Worm (Caenorhabditis elegans) whole organism, young adult: ENCODE data around the gene C18D11.7.
A peak's percentile ranks its signal among the peaks of the same experiment; 100 is the strongest.

Experiments used
- F23B12.7 ChIP-seq: sonication (generic microtip); optimal IDR thresholded peaks from 2 replicates; lab custom pipeline; 2017; ENCODE audit warnings: missing genetic modification characterization, mild to moderate bottlenecking, missing compliant biosample characterization, antibody characterized with exemption, moderate library complexity; ENCODE audit not compliant: insufficient read depth
- F39B2.1 ChIP-seq: fragments of 200-800 bp; sonication (Bioruptor generic); IDR thresholded peaks from 2 replicates; pipeline ENCODE4 v1.3.6; 2022; ENCODE audit warnings: missing genetic modification reagents, missing genetic modification characterization, missing compliant biosample characterization
- F57C9.4 ChIP-seq: sonication (generic microtip); optimal IDR thresholded peaks from 2 replicates; lab custom pipeline; 2017; ENCODE audit warnings: mild to moderate bottlenecking, missing genetic modification characterization, missing compliant biosample characterization
- Y79H2A.3 ChIP-seq: fragments of 200-800 bp; sonication (Bioruptor generic); conservative IDR thresholded peaks from 2 replicates; pipeline ENCODE4 v1.3.6; 2022; ENCODE audit warnings: missing genetic modification reagents, missing genetic modification characterization, missing compliant biosample characterization
- dpl-1 ChIP-seq: fragments of 150-350 bp; optimal IDR thresholded peaks from 2 replicates; lab custom pipeline; 2014; ENCODE audit warnings: missing biosample characterization, missing genetic modification reagents, missing genetic modification characterization
- egl-18 ChIP-seq: fragments of 200-800 bp; sonication (Bioruptor generic); IDR thresholded peaks from 2 replicates; pipeline ENCODE4 v1.3.6; 2022; ENCODE audit warnings: missing genetic modification reagents, missing genetic modification characterization, missing compliant biosample characterization
- fkh-3 ChIP-seq: sonication (generic microtip); optimal IDR thresholded peaks from 2 replicates; lab custom pipeline; 2016; ENCODE audit warnings: mild to moderate bottlenecking, missing genetic modification characterization, missing compliant biosample characterization
- nfya-1 ChIP-seq: sonication (generic microtip); optimal IDR thresholded peaks from 2 replicates; lab custom pipeline; 2017; ENCODE audit warnings: antibody characterized with exemption, missing compliant biosample characterization, missing genetic modification characterization, borderline replicate concordance; ENCODE audit not compliant: insufficient read depth
- nfya-2 ChIP-seq: fragments of 200-800 bp; sonication (Bioruptor generic); IDR thresholded peaks from 2 replicates; pipeline ENCODE4 v1.3.6; 2022; ENCODE audit warnings: missing genetic modification reagents, missing genetic modification characterization, missing compliant biosample characterization
- sdz-38 ChIP-seq: sonication (generic microtip); optimal IDR thresholded peaks from 2 replicates; lab custom pipeline; 2016; ENCODE audit warnings: missing genotype, missing genetic modification characterization, missing compliant biosample characterization
- sea-2 ChIP-seq: fragments of 200-800 bp; sonication (Bioruptor generic); IDR thresholded peaks from 2 replicates; pipeline ENCODE4 v1.3.6; 2022; ENCODE audit warnings: missing genetic modification characterization, missing compliant biosample characterization
- snpc-1.1 ChIP-seq: sonication (generic microtip); optimal IDR thresholded peaks from 2 replicates; lab custom pipeline; 2017; ENCODE audit warnings: missing genetic modification characterization, mild to moderate bottlenecking, missing compliant biosample characterization, antibody characterized with exemption, moderate library complexity, missing genotype, missing genetic modification reagents; ENCODE audit not compliant: insufficient read depth
- snpc-4 ChIP-seq, 5 experiments: fragments of 150-350 bp in 1 of 5; sonication (generic microtip) in 4 of 5; optimal IDR thresholded peaks; 2 replicates each; lab custom pipeline; 2014 to 2018; ENCODE audit warnings: missing genetic modification characterization in 5 of 5, missing biosample characterization in 3 of 5, antibody characterized with exemption in 2 of 5, mild to moderate bottlenecking in 2 of 5, missing compliant biosample characterization in 2 of 5, missing genotype in 2 of 5, moderate library complexity in 2 of 5, missing genetic modification reagents in 1 of 5
- ztf-25 ChIP-seq: fragments of 200-800 bp; sonication (Bioruptor generic); IDR thresholded peaks from 2 replicates; pipeline ENCODE4 v1.3.6; 2022; ENCODE audit warnings: missing genetic modification reagents, missing genetic modification characterization, missing compliant biosample characterization

DNA sequence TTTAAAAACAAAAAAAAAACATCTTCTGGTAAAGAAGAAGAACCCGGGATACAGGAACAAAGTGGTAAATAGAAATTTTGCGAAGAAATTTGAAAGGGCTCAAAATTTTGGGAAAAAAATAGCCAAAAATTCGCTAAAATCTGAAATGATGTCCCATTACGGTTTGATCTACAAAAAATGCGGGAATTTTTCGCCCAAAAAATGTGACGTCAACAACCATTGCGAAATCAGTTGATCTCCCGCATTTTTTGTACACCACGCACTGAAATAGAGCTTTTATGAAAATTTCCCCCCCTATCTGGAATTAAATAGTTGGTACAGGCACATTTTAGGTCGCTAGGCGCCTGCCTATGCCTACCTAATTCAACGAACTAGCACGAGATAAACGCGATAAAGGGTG is 43.0 kb upstream of the C18D11.7 start:
- TF ChIP-seq sdz-38 (no peak), nfya-1 (tag; lab: Kevin White, UChicago) (no peak), ztf-25 (GFP tag; lab: Robert Waterston, UW) (no peak), snpc-4 (GFP tag; optimal IDR thresholded peaks at IDR 0.05; lab: Kevin White, UChicago) (no peak), snpc-4 (tag; optimal IDR thresholded peaks at IDR 0.05; lab: Kevin White, UChicago) (no peak), nfya-2 (GFP tag; lab: Robert Waterston, UW) (no peak), egl-18 (no peak), F57C9.4 (tag; lab: Kevin White, UChicago) (no peak), snpc-1.1 (no peak), sea-2 (GFP tag; lab: Robert Waterston, UW) (no peak), dpl-1 (GFP tag; lab: Kevin White, UChicago) (no peak), Y79H2A.3 (0 out of 2 replicates have a peak, but pooled peaks have one; percentile 35), F39B2.1 (GFP tag; lab: Robert Waterston, UW) (no peak), fkh-3 (no peak), F23B12.7 (tag; lab: Kevin White, UChicago) (no peak)
